Fruit fly (Drosophila melanogaster): ENCODE data around the gene nebu.

DNA sequence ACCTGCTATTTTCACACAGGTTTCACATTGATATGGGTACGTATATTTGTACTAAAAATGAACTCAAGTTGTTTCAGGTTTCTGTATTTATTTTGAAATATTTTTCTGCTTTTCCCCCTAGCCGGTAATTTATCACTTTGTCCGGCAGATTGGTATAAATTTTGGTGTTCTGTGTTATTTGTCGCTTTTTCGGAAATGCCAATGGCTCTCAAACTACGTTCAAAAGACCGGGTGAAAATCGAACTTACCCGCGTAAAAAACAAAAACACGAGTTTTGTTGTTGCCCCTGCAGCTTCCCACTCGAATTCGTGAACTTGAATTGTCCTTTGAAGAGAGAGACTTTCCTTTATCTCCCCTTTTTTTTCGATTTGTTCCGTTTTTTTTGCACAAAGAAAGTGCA, 374 bp downstream of the nebu start:
- TF ChIP-seq tai (GFP tag; optimal IDR thresholded peaks at IDR 0.05) (no peak), Hnf4 (GFP tag; optimal IDR thresholded peaks at IDR 0.05) (no peak), Dfd (GFP tag; optimal IDR thresholded peaks at IDR 0.05) (no peak), Hr78 (GFP tag; optimal IDR thresholded peaks at IDR 0.05) (no peak), CG9705 (GFP tag; optimal IDR thresholded peaks at IDR 0.05) (no peak), Dif (GFP tag; optimal IDR thresholded peaks at IDR 0.05; ENCODE audit: partially characterized antibody) (no peak), OdsH (GFP tag; optimal IDR thresholded peaks at IDR 0.05) (no peak), Mio (GFP tag; optimal IDR thresholded peaks at IDR 0.05) (no peak), sv (GFP tag; optimal IDR thresholded peaks at IDR 0.05) (no peak), usp (GFP tag; optimal IDR thresholded peaks at IDR 0.05) (no peak)

All from whole organism, wandering third instar larva.